Worm (Caenorhabditis elegans): ENCODE measurements around the gene fcmt-1.

- TF ChIP-seq sem-4 (tag; optimal IDR thresholded peaks at IDR 0.05) (no peak), unc-62 (GFP tag; optimal IDR thresholded peaks at IDR 0.05) (no peak), ztf-4 (tag; optimal IDR thresholded peaks at IDR 0.05) (no peak), nhr-77 (tag; optimal IDR thresholded peaks at IDR 0.05) (no peak), lin-13 (GFP tag; optimal IDR thresholded peaks at IDR 0.05) (no peak), ceh-82 (tag; optimal IDR thresholded peaks at IDR 0.05) (no peak), nhr-25 (tag; optimal IDR thresholded peaks at IDR 0.05) (no peak), lin-39 (tag; optimal IDR thresholded peaks at IDR 0.05) (no peak), blmp-1 (tag; optimal IDR thresholded peaks at IDR 0.05; ENCODE audit: insufficient read depth) (no peak), nhr-10 (tag; optimal IDR thresholded peaks at IDR 0.05) (no peak)
These were observed 9.2 kb downstream of the fcmt-1 start, which contains the start of gene inos-1 for ce11 chrII:11700200-11700599.
